Fruit fly (Drosophila melanogaster): ENCODE measurements around the gene CG15517.
"Not testable (repeated sequence)": the region's sequence is repeated elsewhere in the genome, so short reads cannot be mapped to it uniquely, and the experiment has no call there.

DNA sequence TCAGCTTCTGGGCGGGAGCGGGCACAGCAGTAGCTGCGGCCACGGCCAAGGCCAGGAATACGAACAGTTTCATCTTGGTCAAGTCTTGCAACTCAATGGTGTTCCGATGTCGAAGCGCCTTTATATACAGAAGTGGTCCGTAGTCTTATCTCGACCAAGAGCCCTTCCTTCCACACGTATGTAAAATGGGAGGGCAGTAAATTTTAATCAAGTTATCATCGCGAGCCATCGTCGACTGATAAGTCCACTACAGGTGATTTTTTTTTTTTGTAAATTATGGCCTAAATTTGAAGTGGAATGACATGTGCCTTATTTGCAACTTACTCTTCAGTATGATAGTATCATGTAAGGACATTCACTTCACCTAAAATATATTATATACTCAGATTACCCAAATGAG lies 20.9 kb upstream of the CG15517 start, which contains the start of gene Jon99Cii:
- not testable (repeated sequence) for TF ChIP-seq CG14655 (GFP tag; optimal IDR thresholded peaks at IDR 0.05); D1 (tag; optimal IDR thresholded peaks at IDR 0.05); CG17806 (tag; optimal IDR thresholded peaks at IDR 0.05)

All from whole organism, pupa.